Fruit fly (Drosophila melanogaster) whole organism, embryonic: ENCODE measurements around the gene Hr4.

Source experiments
- Abd-B ChIP-seq: fragments of 200-800 bp; sonication (Bioruptor generic); optimal IDR thresholded peaks from 2 replicates; lab custom pipeline; 2018; ENCODE audit warnings: missing biosample characterization, mild to moderate bottlenecking, missing genetic modification characterization, moderate library complexity
- Atf3 ChIP-seq: fragments of 200-800 bp; sonication (Bioruptor generic); optimal IDR thresholded peaks from 3 replicates; lab custom pipeline; 2016; ENCODE audit warnings: missing biosample characterization, missing genetic modification characterization
- Blimp-1 ChIP-seq: fragments of 200-800 bp; sonication (Bioruptor generic); optimal IDR thresholded peaks from 3 replicates; lab custom pipeline; 2018; ENCODE audit warnings: missing biosample characterization, missing genetic modification characterization, mild to moderate bottlenecking, moderate library complexity, missing genetic modification reagents
- CG10147 ChIP-seq: fragments of 200-800 bp; sonication (Bioruptor generic); optimal IDR thresholded peaks from 2 replicates; lab custom pipeline; 2019; ENCODE audit warnings: missing biosample characterization, mild to moderate bottlenecking, missing genetic modification characterization, moderate library complexity
- CG10565 ChIP-seq: fragments of 200-800 bp; sonication (Bioruptor generic); optimal IDR thresholded peaks from 3 replicates; lab custom pipeline; 2016; ENCODE audit warnings: missing biosample characterization, mild to moderate bottlenecking, missing genetic modification characterization
- CG12391 ChIP-seq: fragments of 200-800 bp; sonication (Bioruptor generic); optimal IDR thresholded peaks from 3 replicates; lab custom pipeline; 2018; ENCODE audit warnings: missing biosample characterization, mild to moderate bottlenecking, missing genetic modification characterization, moderate library complexity
- CG1529 ChIP-seq: fragments of 200-800 bp; sonication (Bioruptor generic); optimal IDR thresholded peaks from 3 replicates; lab custom pipeline; 2018; ENCODE audit warnings: missing biosample characterization, missing genetic modification characterization
- CG16779 ChIP-seq: fragments of 200-800 bp; sonication (Bioruptor generic); IDR thresholded peaks from 2 replicates; pipeline ENCODE4 v1.3.6; 2022; ENCODE audit warnings: missing biosample characterization, missing genetic modification characterization
- CG16813 ChIP-seq: fragments of 200-800 bp; sonication (Bioruptor generic); IDR thresholded peaks from 3 replicates; pipeline ENCODE4 v1.3.6; 2022; ENCODE audit warnings: missing biosample characterization, missing genetic modification characterization; ENCODE audit not compliant: partially characterized antibody
- CG17385 ChIP-seq: fragments of 200-800 bp; sonication (Bioruptor generic); optimal IDR thresholded peaks from 3 replicates; lab custom pipeline; 2018; ENCODE audit warnings: missing biosample characterization, mild to moderate bottlenecking, missing genetic modification characterization
- CG2129 ChIP-seq: fragments of 200-800 bp; sonication (Bioruptor generic); IDR thresholded peaks from 2 replicates; pipeline ENCODE4 v1.3.6; 2022; ENCODE audit warnings: missing biosample characterization, missing genetic modification characterization; ENCODE audit not compliant: partially characterized antibody
- CG7786 ChIP-seq: fragments of 200-800 bp; sonication (Bioruptor generic); optimal IDR thresholded peaks from 2 replicates; lab custom pipeline; 2016; ENCODE audit warnings: missing biosample characterization, missing genetic modification characterization
- D19B ChIP-seq: fragments of 200-800 bp; sonication (Bioruptor generic); optimal IDR thresholded peaks from 2 replicates; lab custom pipeline; 2017; ENCODE audit warnings: missing biosample characterization, mild to moderate bottlenecking, missing genetic modification characterization
- Dad ChIP-seq: fragments of 200-800 bp; sonication (Bioruptor generic); optimal IDR thresholded peaks from 3 replicates; lab custom pipeline; 2016; ENCODE audit warnings: missing biosample characterization, missing genetic modification characterization
- Dll ChIP-seq: fragments of 200-800 bp; sonication (Bioruptor generic); IDR thresholded peaks from 4 replicates; pipeline ENCODE4 v1.3.6; 2022; ENCODE audit warnings: missing biosample characterization, missing genetic modification characterization; ENCODE audit not compliant: partially characterized antibody
- Doc2 ChIP-seq: fragments of 200-800 bp; sonication (Bioruptor generic); IDR thresholded peaks from 2 replicates; pipeline ENCODE4 v1.3.6; 2022; ENCODE audit warnings: missing biosample characterization, missing genetic modification characterization
- Dref ChIP-seq: fragments of 200-800 bp; sonication (Bioruptor generic); IDR thresholded peaks from 2 replicates; pipeline ENCODE4 v1.3.6; 2022; ENCODE audit warnings: missing biosample characterization, missing genetic modification characterization
- H15 ChIP-seq: fragments of 200-800 bp; sonication (Bioruptor generic); IDR thresholded peaks from 3 replicates; pipeline ENCODE4 v1.3.6; 2022; ENCODE audit warnings: missing biosample characterization, missing genetic modification characterization
- Lpt ChIP-seq: fragments of >200 bp; optimal IDR thresholded peaks from 2 replicates; lab custom pipeline; 2018; ENCODE audit warnings: missing biosample characterization, missing genetic modification characterization
- Myb ChIP-seq: fragments of 200-800 bp; sonication (Bioruptor generic); optimal IDR thresholded peaks from 2 replicates; lab custom pipeline; 2016; ENCODE audit warnings: missing biosample characterization, missing genetic modification characterization
- NfI ChIP-seq: fragments of 200-800 bp; sonication (Bioruptor generic); optimal IDR thresholded peaks from 3 replicates; lab custom pipeline; 2018; ENCODE audit warnings: missing biosample characterization, mild to moderate bottlenecking, missing genetic modification characterization, moderate library complexity
- Sry-β ChIP-seq: fragments of 200-800 bp; sonication (Bioruptor generic); optimal IDR thresholded peaks from 2 replicates; lab custom pipeline; 2018; ENCODE audit warnings: missing biosample characterization, mild to moderate bottlenecking, missing genetic modification characterization, moderate library complexity
- bbx ChIP-seq: fragments of 200-800 bp; sonication (Bioruptor generic); IDR thresholded peaks from 2 replicates; pipeline ENCODE4 v1.3.6; 2022; ENCODE audit warnings: missing biosample characterization, missing genetic modification characterization; ENCODE audit not compliant: partially characterized antibody
- cad ChIP-seq: fragments of >200 bp; optimal IDR thresholded peaks from 2 replicates; lab custom pipeline; 2017; ENCODE audit warnings: missing biosample characterization, missing genetic modification characterization
- cg ChIP-seq: fragments of 200-800 bp; sonication (Bioruptor generic); optimal IDR thresholded peaks from 3 replicates; lab custom pipeline; 2019; ENCODE audit warnings: missing biosample characterization, mild to moderate bottlenecking, missing genetic modification characterization, moderate library complexity
- chinmo ChIP-seq: fragments of 200-800 bp; sonication (Bioruptor generic); IDR thresholded peaks from 4 replicates; pipeline ENCODE4 v1.3.6; 2022; ENCODE audit warnings: missing biosample characterization, missing genetic modification characterization; ENCODE audit not compliant: partially characterized antibody
- chn ChIP-seq: fragments of 200-800 bp; sonication (Bioruptor generic); optimal IDR thresholded peaks from 2 replicates; lab custom pipeline; 2016; ENCODE audit warnings: missing biosample characterization, missing genetic modification characterization
- crp ChIP-seq, 2 experiments: fragments of 200-800 bp; sonication (Bioruptor generic); optimal IDR thresholded peaks; 2 replicates in 1 of 2; 3 replicates in 1 of 2; lab custom pipeline; 2017; ENCODE audit warnings: missing biosample characterization in 2 of 2, missing genetic modification characterization in 2 of 2, mild to moderate bottlenecking in 1 of 2, moderate library complexity in 1 of 2
- dpn ChIP-seq, 2 experiments: fragments of 200-800 bp; sonication (Bioruptor generic); optimal IDR thresholded peaks; 3 replicates each; lab custom pipeline; 2016; ENCODE audit warnings: missing biosample characterization in 2 of 2, missing genetic modification characterization in 2 of 2
- exex ChIP-seq: fragments of 200-800 bp; sonication (Bioruptor generic); optimal IDR thresholded peaks from 4 replicates; lab custom pipeline; 2018; ENCODE audit warnings: missing biosample characterization, mild to moderate bottlenecking, missing genetic modification characterization, moderate library complexity
- fd102C ChIP-seq: fragments of 200-800 bp; sonication (Bioruptor generic); optimal IDR thresholded peaks from 2 replicates; lab custom pipeline; 2018; ENCODE audit warnings: missing biosample characterization, mild to moderate bottlenecking, missing genetic modification characterization, moderate library complexity
- grau ChIP-seq: fragments of 200-800 bp; optimal IDR thresholded peaks from 3 replicates; lab custom pipeline; 2019; ENCODE audit warnings: missing biosample characterization, mild to moderate bottlenecking, missing genetic modification characterization, moderate library complexity
- h ChIP-seq: fragments of >200 bp; optimal IDR thresholded peaks from 2 replicates; lab custom pipeline; 2017
- hb ChIP-seq: fragments of 200-800 bp; sonication (Bioruptor generic); IDR thresholded peaks from 3 replicates; pipeline ENCODE4 v1.3.6; 2022; ENCODE audit warnings: missing biosample characterization, missing genetic modification characterization; ENCODE audit not compliant: partially characterized antibody
- kay ChIP-seq: fragments of 200-800 bp; sonication (Bioruptor generic); optimal IDR thresholded peaks from 2 replicates; lab custom pipeline; 2016; ENCODE audit warnings: missing biosample characterization, missing genetic modification characterization
- mld ChIP-seq: fragments of 200-800 bp; sonication (Bioruptor generic); IDR thresholded peaks from 3 replicates; pipeline ENCODE4 v1.3.6; 2022; ENCODE audit warnings: missing biosample characterization, missing genetic modification characterization; ENCODE audit not compliant: partially characterized antibody
- nau ChIP-seq: fragments of 200-800 bp; sonication (Bioruptor generic); optimal IDR thresholded peaks from 3 replicates; lab custom pipeline; 2017; ENCODE audit warnings: missing biosample characterization, mild to moderate bottlenecking, missing genetic modification characterization, missing genetic modification reagents
- nmo ChIP-seq: fragments of 200-800 bp; sonication (Bioruptor generic); optimal IDR thresholded peaks from 2 replicates; lab custom pipeline; 2018; ENCODE audit warnings: missing biosample characterization, mild to moderate bottlenecking, missing genetic modification characterization, moderate library complexity
- org-1 ChIP-seq: fragments of 200-800 bp; sonication (Bioruptor generic); optimal IDR thresholded peaks from 2 replicates; lab custom pipeline; 2017; ENCODE audit warnings: missing biosample characterization, missing genetic modification characterization
- pfk ChIP-seq: fragments of 200-800 bp; sonication (Bioruptor generic); optimal IDR thresholded peaks from 2 replicates; lab custom pipeline; 2018; ENCODE audit warnings: missing biosample characterization, mild to moderate bottlenecking, missing genetic modification characterization, moderate library complexity
- prd ChIP-seq, 3 experiments: fragments of >200 bp in 2 of 3; fragments of 200-800 bp in 1 of 3; sonication (Bioruptor generic) in 1 of 3; optimal IDR thresholded peaks in 2 of 3; IDR thresholded peaks in 1 of 3; 2 replicates in 2 of 3; 3 replicates in 1 of 3; pipeline versions ENCODE4 v1.3.6 to Lab custom; 2017 to 2022; ENCODE audit warnings: missing biosample characterization in 1 of 3, missing genetic modification characterization in 1 of 3
- rib ChIP-seq: fragments of 200-800 bp; sonication (Bioruptor generic); IDR thresholded peaks from 2 replicates; pipeline ENCODE4 v1.3.6; 2022; ENCODE audit warnings: missing biosample characterization, missing genetic modification characterization
- sim ChIP-seq: fragments of 200-800 bp; sonication (Bioruptor generic); IDR thresholded peaks from 2 replicates; pipeline ENCODE4 v1.3.6; 2022; ENCODE audit warnings: missing biosample characterization, missing genetic modification characterization
- slou ChIP-seq: fragments of 200-800 bp; sonication (Bioruptor generic); optimal IDR thresholded peaks from 3 replicates; lab custom pipeline; 2016; ENCODE audit warnings: missing biosample characterization, missing genetic modification characterization
- sob ChIP-seq: fragments of 200-800 bp; sonication (Bioruptor generic); IDR thresholded peaks from 2 replicates; pipeline ENCODE4 v1.3.6; 2022; ENCODE audit warnings: missing biosample characterization, missing genetic modification characterization
- ssp ChIP-seq: fragments of 200-800 bp; sonication (Bioruptor generic); IDR thresholded peaks from 2 replicates; pipeline ENCODE4 v1.3.6; 2022; ENCODE audit warnings: missing biosample characterization, missing genetic modification characterization
- tap ChIP-seq: fragments of 200-800 bp; optimal IDR thresholded peaks from 3 replicates; lab custom pipeline; 2019; ENCODE audit warnings: missing biosample characterization, mild to moderate bottlenecking, missing genetic modification characterization, moderate library complexity
- trem ChIP-seq: fragments of 200-800 bp; optimal IDR thresholded peaks from 3 replicates; lab custom pipeline; 2019; ENCODE audit warnings: missing biosample characterization, mild to moderate bottlenecking, missing genetic modification characterization, moderate library complexity
- ttk ChIP-seq: fragments of 200-800 bp; sonication (Bioruptor generic); IDR thresholded peaks from 2 replicates; pipeline ENCODE4 v2.1.2; 2022; ENCODE audit warnings: missing biosample characterization, missing genetic modification characterization
- twi ChIP-seq: fragments of 200-800 bp; optimal IDR thresholded peaks from 2 replicates; lab custom pipeline; 2019; ENCODE audit warnings: missing biosample characterization, mild to moderate bottlenecking, missing genetic modification characterization, moderate library complexity

Hr4 gene

dm6 chrX:2005840-2006239 lies 64.1 kb downstream of the Hr4 start (continued):
- TF ChIP-seq fd102C (GFP tag; lab: Kevin White, UChicago) (peak; percentile 70), sob (peak; percentile 51), ttk (peak; percentile 55), Abd-B (GFP tag; lab: Kevin White, UChicago) (no peak), NfI (peak; percentile 89), CG17385 (GFP tag; lab: Kevin White, UChicago) (peak; percentile 77), cad (GFP tag; lab: Kevin White, UChicago) (no peak), CG10147 (GFP tag; lab: Kevin White, UChicago) (peak; percentile 42), prd (optimal IDR thresholded peaks at IDR 0.05; lab: Kevin White, UChicago) (no peak), prd (GFP tag; IDR thresholded peaks at IDR 0.05; lab: Robert Waterston, UW) (no peak), CG10565 (no peak), rib (GFP tag; lab: Robert Waterston, UW) (no peak), nau (no peak), CG12391 (tag; lab: Kevin White, UChicago) (peak; percentile 58), Sry-β (GFP tag; lab: Kevin White, UChicago) (peak; percentile 47), CG7786 (GFP tag; lab: Kevin White, UChicago) (peak; percentile 6), Doc2 (GFP tag; lab: Robert Waterston, UW) (no peak), crp (GFP tag; optimal IDR thresholded peaks at IDR 0.05; lab: Kevin White, UChicago) (peak in 1 of 2 experiments; percentile 16), Dad (GFP tag; lab: Kevin White, UChicago) (peak; percentile 35), D19B (GFP tag; lab: Kevin White, UChicago) (peak; percentile 10), trem (tag; lab: Kevin White, UChicago) (peak; percentile 53), nmo (peak; percentile 58), org-1 (GFP tag; lab: Kevin White, UChicago) (no peak), h (lab: Kevin White, UChicago) (no peak), slou (peak; percentile 23), twi (tag; lab: Kevin White, UChicago) (peak; percentile 35), Blimp-1 (peak; percentile 47)

dm6 chrX:2008953-2009452 lies 67.3 kb downstream of the Hr4 start, which contains the start of gene PIG-K:
PIG-K (minus strand) TSS chrX:2009364.
- TF ChIP-seq pfk (GFP tag; lab: Kevin White, UChicago): no peak
- no peak for TF ChIP-seq Atf3
- TF ChIP-seq dpn (GFP tag; optimal IDR thresholded peaks at IDR 0.05; lab: Kevin White, UChicago): no peak
- TF ChIP-seq bbx (GFP tag; lab: Robert Waterston, UW): peak; percentile 55
- peak; percentile 44; the same call in 1 of the 3 replicates for TF ChIP-seq CG16813
- no peak for TF ChIP-seq kay (GFP tag; lab: Kevin White, UChicago)
- no peak for TF ChIP-seq cg (GFP tag; lab: Kevin White, UChicago)
- peak; percentile 67 for TF ChIP-seq Dref
- no peak for TF ChIP-seq Myb (GFP tag; lab: Kevin White, UChicago)
- no peak for TF ChIP-seq CG16779 (GFP tag; lab: Robert Waterston, UW)
- TF ChIP-seq ssp: no peak
- TF ChIP-seq CG2129: peak; percentile 19; the same call in 1 of the 2 replicates
- TF ChIP-seq mld: peak; percentile 28; the same call in 1 of the 3 replicates
- no peak for TF ChIP-seq Lpt (GFP tag; lab: Kevin White, UChicago)
- no peak for TF ChIP-seq grau (tag; lab: Kevin White, UChicago)
- no peak for TF ChIP-seq exex
- no peak for TF ChIP-seq CG1529 (GFP tag; lab: Kevin White, UChicago)
- TF ChIP-seq chinmo: 0 out of 4 replicates have a peak, but pooled peaks have one; percentile 28
- TF ChIP-seq chn (GFP tag; lab: Kevin White, UChicago): no peak
- TF ChIP-seq Dll: peak; percentile 55; the same call in 2 of the 4 replicates
- no peak for TF ChIP-seq tap (tag; lab: Kevin White, UChicago)
- TF ChIP-seq sim (GFP tag; lab: Robert Waterston, UW): no peak
- TF ChIP-seq hb: peak; percentile 61; the same call in 1 of the 3 replicates
- no peak for TF ChIP-seq H15 (GFP tag; lab: Robert Waterston, UW)
